Fruit fly (Drosophila melanogaster): ENCODE results near the gene Aladin.

Aladin gene

dm6 chrX:9295518-9295917 is 22.3 kb downstream of the Aladin start (continued):
- TF ChIP-seq gt (GFP tag; IDR thresholded peaks at IDR 0.05) (no peak), CG3281 (GFP tag; optimal IDR thresholded peaks at IDR 0.05) (no peak), CG15011 (GFP tag; optimal IDR thresholded peaks at IDR 0.05) (no peak), PHDP (tag; optimal IDR thresholded peaks at IDR 0.05) (no peak), CTCF (GFP tag; optimal IDR thresholded peaks at IDR 0.05) (no peak), CG33557 (GFP tag; optimal IDR thresholded peaks at IDR 0.05) (no peak), phol (tag; optimal IDR thresholded peaks at IDR 0.05) (peak; percentile 33), lab (GFP tag; optimal IDR thresholded peaks at IDR 0.05) (no peak), Doc3 (GFP tag; IDR thresholded peaks at IDR 0.05; ENCODE audit: partially characterized antibody) (no peak), cas (GFP tag; IDR thresholded peaks at IDR 0.05) (no peak), CG12299 (tag; optimal IDR thresholded peaks at IDR 0.05) (no peak), CG33213 (GFP tag; optimal IDR thresholded peaks at IDR 0.05) (no peak), CG11093 (GFP tag; IDR thresholded peaks at IDR 0.05) (no peak), rib (GFP tag; IDR thresholded peaks at IDR 0.05) (no peak), Dip2 (GFP tag; IDR thresholded peaks at IDR 0.05) (no peak), Atf-2 (GFP tag; optimal IDR thresholded peaks at IDR 0.05) (no peak), CG13775 (GFP tag; optimal IDR thresholded peaks at IDR 0.05) (peak; percentile 1), CG9215 (GFP tag; IDR thresholded peaks at IDR 0.05) (no peak), CG11696 (GFP tag; IDR thresholded peaks at IDR 0.05) (no peak), fd102C (GFP tag; optimal IDR thresholded peaks at IDR 0.05) (no peak), dpn (GFP tag; optimal IDR thresholded peaks at IDR 0.05) (no peak), CG4282 (GFP tag; optimal IDR thresholded peaks at IDR 0.05) (no peak), p53 (GFP tag; optimal IDR thresholded peaks at IDR 0.05) (no peak), CG12071 (GFP tag; optimal IDR thresholded peaks at IDR 0.05) (no peak), Dfd (GFP tag; optimal IDR thresholded peaks at IDR 0.05) (no peak), CG6654 (GFP tag; optimal IDR thresholded peaks at IDR 0.05) (no peak), Ets97D (GFP tag; optimal IDR thresholded peaks at IDR 0.05) (no peak), Aef1 (GFP tag; IDR thresholded peaks at IDR 0.05) (no peak), Bdp1 (GFP tag; optimal IDR thresholded peaks at IDR 0.05) (no peak), Hmx (GFP tag; optimal IDR thresholded peaks at IDR 0.05) (no peak), CG1647 (GFP tag; optimal IDR thresholded peaks at IDR 0.05) (no peak), onecut (GFP tag; IDR thresholded peaks at IDR 0.05) (no peak), Sin3A (optimal IDR thresholded peaks at IDR 0.05) (no peak), tx (GFP tag; optimal IDR thresholded peaks at IDR 0.05) (no peak), CG3726 (GFP tag; IDR thresholded peaks at IDR 0.05) (no peak), Hey (tag; optimal IDR thresholded peaks at IDR 0.05) (no peak), Hr78 (GFP tag; optimal IDR thresholded peaks at IDR 0.05) (no peak), trh (GFP tag; optimal IDR thresholded peaks at IDR 0.05) (no peak), CG14965 (GFP tag; optimal IDR thresholded peaks at IDR 0.05; ENCODE audit: borderline replicate concordance) (no peak), CG9609 (GFP tag; optimal IDR thresholded peaks at IDR 0.05) (no peak), HmgZ (tag; optimal IDR thresholded peaks at IDR 0.05) (no peak), Dek (tag; optimal IDR thresholded peaks at IDR 0.05) (no peak), CG13123 (GFP tag; optimal IDR thresholded peaks at IDR 0.05) (no peak), ssp (GFP tag; IDR thresholded peaks at IDR 0.05) (0 out of 2 replicates have a peak, but pooled peaks have one; percentile 23), Trl (optimal IDR thresholded peaks at IDR 0.05) (no peak), Trl (GFP tag; optimal IDR thresholded peaks at IDR 0.05) (no peak), CG10462 (GFP tag; optimal IDR thresholded peaks at IDR 0.05) (no peak), repo (GFP tag; optimal IDR thresholded peaks at IDR 0.05) (no peak), pb (GFP tag; optimal IDR thresholded peaks at IDR 0.05) (no peak), CG12391 (tag; optimal IDR thresholded peaks at IDR 0.05) (peak; percentile 35), CG6689 (GFP tag; IDR thresholded peaks at IDR 0.05) (peak; percentile 44; the same call in 1 of the 2 replicates), pho (GFP tag; optimal IDR thresholded peaks at IDR 0.05) (no peak), Stat92E (GFP tag; optimal IDR thresholded peaks at IDR 0.05) (no peak)
